Worm (Caenorhabditis elegans) whole organism, mixed stage, embryonic: ENCODE data around the gene F48B9.1.

ENCODE experiments used
- ces-1 ChIP-seq: fragments of 150-350 bp; optimal IDR thresholded peaks from 2 replicates; lab custom pipeline; 2014; ENCODE audit warnings: missing biosample characterization, missing genetic modification reagents, missing genetic modification characterization
- elt-1 ChIP-seq: sonication (generic microtip); optimal IDR thresholded peaks from 2 replicates; lab custom pipeline; 2017; ENCODE audit warnings: missing genetic modification characterization, mild to moderate bottlenecking, missing compliant biosample characterization, antibody characterized with exemption, moderate library complexity, borderline replicate concordance; ENCODE audit not compliant: insufficient read depth
- elt-3 ChIP-seq: fragments of 150-350 bp; optimal IDR thresholded peaks from 2 replicates; lab custom pipeline; 2014; ENCODE audit warnings: missing biosample characterization, missing genetic modification characterization
- hlh-1 ChIP-seq: fragments of 150-350 bp; optimal IDR thresholded peaks from 2 replicates; lab custom pipeline; 2014; ENCODE audit warnings: missing biosample characterization, missing genetic modification reagents, missing genetic modification characterization
- lin-13 ChIP-seq: fragments of 150-350 bp; optimal IDR thresholded peaks from 2 replicates; lab custom pipeline; 2014; ENCODE audit warnings: missing biosample characterization, missing genetic modification characterization
- sptf-1 ChIP-seq: sonication (generic microtip); optimal IDR thresholded peaks from 2 replicates; lab custom pipeline; 2017; ENCODE audit warnings: mild to moderate bottlenecking, missing genetic modification characterization, moderate library complexity, missing compliant biosample characterization

DNA sequence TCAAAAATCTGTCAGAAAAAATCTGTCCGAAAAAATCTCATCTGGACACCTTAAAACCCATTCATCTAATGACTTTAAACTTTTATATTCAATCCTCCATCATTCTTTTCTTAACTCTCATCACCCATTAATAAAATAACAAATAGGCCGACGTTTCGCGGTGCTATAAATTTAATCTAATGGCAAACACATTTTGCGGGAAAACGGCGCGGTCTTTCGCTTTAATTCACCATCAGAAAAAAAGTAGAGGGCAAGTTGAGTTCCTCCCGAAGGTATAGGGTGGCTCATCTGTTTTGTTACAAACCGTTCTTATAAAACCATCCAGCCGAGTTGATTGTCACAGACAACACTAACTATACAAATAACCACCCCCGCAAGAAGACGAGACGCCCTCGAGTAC, 10.1 kb downstream of the F48B9.1 start:
- no peak for TF ChIP-seq sptf-1 (tag; lab: Kevin White, UChicago)
- no peak for TF ChIP-seq hlh-1 (tag; lab: Kevin White, UChicago)
- no peak for TF ChIP-seq elt-1 (tag; lab: Kevin White, UChicago)
- TF ChIP-seq elt-3 (tag; lab: Kevin White, UChicago) = no peak
- TF ChIP-seq ces-1 = no peak
- no peak for TF ChIP-seq lin-13 (tag; lab: Kevin White, UChicago)
